Worm (Caenorhabditis elegans) whole organism, late embryonic: ENCODE data around the gene gcy-7.
"Not testable (repeated sequence)": the region's sequence is repeated elsewhere in the genome, so short reads cannot be mapped to it uniquely, and the experiment has no call there.

ENCODE experiments used
- C08G9.2 ChIP-seq: sonication (generic microtip); optimal IDR thresholded peaks from 2 replicates; lab custom pipeline; 2016; ENCODE audit warnings: mild to moderate bottlenecking, missing genetic modification characterization, moderate library complexity, missing compliant biosample characterization
- F13H6.1 ChIP-seq: sonication (generic microtip); optimal IDR thresholded peaks from 2 replicates; lab custom pipeline; 2016; ENCODE audit warnings: missing genetic modification characterization, missing compliant biosample characterization
- K02D7.2 ChIP-seq: sonication (generic microtip); optimal IDR thresholded peaks from 2 replicates; lab custom pipeline; 2017; ENCODE audit warnings: mild to moderate bottlenecking, missing genetic modification characterization, missing compliant biosample characterization
- ama-1 ChIP-seq: fragments of 150-350 bp; optimal IDR thresholded peaks from 2 replicates; lab custom pipeline; 2014
- ceh-2 ChIP-seq: sonication (generic microtip); optimal IDR thresholded peaks from 2 replicates; lab custom pipeline; 2016; ENCODE audit warnings: missing genotype, missing genetic modification characterization, missing compliant biosample characterization
- ceh-31 ChIP-seq: sonication (generic microtip); optimal IDR thresholded peaks from 2 replicates; lab custom pipeline; 2016; ENCODE audit warnings: missing genetic modification characterization, missing compliant biosample characterization
- ceh-34 ChIP-seq: sonication (generic microtip); optimal IDR thresholded peaks from 2 replicates; lab custom pipeline; 2016; ENCODE audit warnings: mild to moderate bottlenecking, missing genetic modification characterization, missing compliant biosample characterization
- ceh-45 ChIP-seq: fragments of 200-800 bp; sonication (Bioruptor generic); IDR thresholded peaks from 2 replicates; pipeline ENCODE4 v1.3.6; 2022; ENCODE audit warnings: missing genetic modification reagents, missing genetic modification characterization, missing compliant biosample characterization
- ceh-48 ChIP-seq: sonication (generic microtip); optimal IDR thresholded peaks from 2 replicates; lab custom pipeline; 2016; ENCODE audit warnings: missing genetic modification characterization, inconsistent platforms, missing compliant biosample characterization
- elt-2 ChIP-seq: sonication (generic microtip); optimal IDR thresholded peaks from 2 replicates; lab custom pipeline; 2016; ENCODE audit warnings: missing genetic modification reagents, missing genetic modification characterization, missing compliant biosample characterization
- fax-1 ChIP-seq: sonication (generic microtip); optimal IDR thresholded peaks from 2 replicates; lab custom pipeline; 2016; ENCODE audit warnings: missing genotype, missing genetic modification characterization, missing compliant biosample characterization
- fkh-10 ChIP-seq: fragments of 150-350 bp; optimal IDR thresholded peaks from 2 replicates; lab custom pipeline; 2014; ENCODE audit warnings: missing biosample characterization, missing genetic modification reagents, missing genetic modification characterization
- fkh-6 ChIP-seq: sonication (generic microtip); optimal IDR thresholded peaks from 2 replicates; lab custom pipeline; 2016; ENCODE audit warnings: missing genetic modification characterization, missing compliant biosample characterization
- hlh-15 ChIP-seq: sonication (generic microtip); optimal IDR thresholded peaks from 2 replicates; lab custom pipeline; 2016; ENCODE audit warnings: missing genetic modification characterization, missing compliant biosample characterization
- hlh-6 ChIP-seq: sonication (generic microtip); optimal IDR thresholded peaks from 2 replicates; lab custom pipeline; 2016; ENCODE audit warnings: missing genotype, missing genetic modification characterization, missing compliant biosample characterization
- hlh-8 ChIP-seq: sonication (generic microtip); optimal IDR thresholded peaks from 2 replicates; lab custom pipeline; 2016; ENCODE audit warnings: missing genotype, missing genetic modification characterization, missing compliant biosample characterization
- lim-6 ChIP-seq: sonication (generic microtip); optimal IDR thresholded peaks from 2 replicates; lab custom pipeline; 2016; ENCODE audit warnings: missing genetic modification characterization, missing compliant biosample characterization
- mec-3 ChIP-seq: sonication (generic microtip); optimal IDR thresholded peaks from 2 replicates; lab custom pipeline; 2016; ENCODE audit warnings: borderline replicate concordance, missing genetic modification characterization, missing compliant biosample characterization
- nhr-232 ChIP-seq: sonication (generic microtip); optimal IDR thresholded peaks from 2 replicates; lab custom pipeline; 2016; ENCODE audit warnings: missing genetic modification characterization, missing compliant biosample characterization
- odd-2 ChIP-seq: sonication (generic microtip); optimal IDR thresholded peaks from 2 replicates; lab custom pipeline; 2017; ENCODE audit warnings: antibody characterized with exemption, mild to moderate bottlenecking, missing genetic modification characterization, missing compliant biosample characterization
- pat-9 ChIP-seq: fragments of 200-800 bp; sonication (Bioruptor generic); optimal IDR thresholded peaks from 2 replicates; lab custom pipeline; 2018; ENCODE audit warnings: mild to moderate bottlenecking, missing genetic modification characterization, moderate library complexity, missing compliant biosample characterization
- pax-1 ChIP-seq: fragments of 150-350 bp; optimal IDR thresholded peaks from 2 replicates; lab custom pipeline; 2014; ENCODE audit warnings: missing biosample characterization, missing genetic modification characterization
- pha-2 ChIP-seq: sonication (generic microtip); optimal IDR thresholded peaks from 2 replicates; lab custom pipeline; 2017; ENCODE audit warnings: mild to moderate bottlenecking, missing genetic modification characterization, missing compliant biosample characterization
- pha-4 ChIP-seq: fragments of 150-350 bp; optimal IDR thresholded peaks from 2 replicates; lab custom pipeline; 2018; ENCODE audit warnings: missing biosample characterization, missing genetic modification reagents, missing genetic modification characterization
- pros-1 ChIP-seq: fragments of 150-350 bp; optimal IDR thresholded peaks from 2 replicates; lab custom pipeline; 2014; ENCODE audit warnings: missing biosample characterization, missing genetic modification reagents, missing genetic modification characterization
- rnt-1 ChIP-seq: sonication (generic microtip); optimal IDR thresholded peaks from 2 replicates; lab custom pipeline; 2016; ENCODE audit warnings: missing genetic modification characterization, missing compliant biosample characterization
- tbx-7 ChIP-seq: sonication (generic microtip); optimal IDR thresholded peaks from 2 replicates; lab custom pipeline; 2016; ENCODE audit warnings: missing genotype, missing genetic modification characterization, missing compliant biosample characterization
- unc-3 ChIP-seq, 2 experiments: fragments of 200-800 bp in 1 of 2; sonication (Bioruptor generic) in 1 of 2; sonication (generic microtip) in 1 of 2; conservative IDR thresholded peaks in 1 of 2; optimal IDR thresholded peaks in 1 of 2; 2 replicates each; pipeline versions ENCODE4 v1.3.6 to Lab custom; 2016 to 2022; ENCODE audit warnings: missing compliant biosample characterization in 2 of 2, missing genetic modification characterization in 2 of 2, missing genetic modification reagents in 1 of 2
- unc-42 ChIP-seq: sonication (generic microtip); optimal IDR thresholded peaks from 2 replicates; lab custom pipeline; 2016; ENCODE audit warnings: missing genotype, missing genetic modification characterization, missing compliant biosample characterization
- unc-55 ChIP-seq: sonication (generic microtip); optimal IDR thresholded peaks from 2 replicates; lab custom pipeline; 2017; ENCODE audit warnings: missing biosample characterization, missing genetic modification reagents, missing genetic modification characterization
- unc-86 ChIP-seq: sonication (generic microtip); optimal IDR thresholded peaks from 2 replicates; lab custom pipeline; 2016; ENCODE audit warnings: missing genetic modification characterization, missing compliant biosample characterization

gcy-7 gene

ce11 chrV:8428585-8429414 lies 41.6 kb downstream of the gcy-7 start:
- peak; percentile 21 for TF ChIP-seq ceh-31 (tag; lab: Kevin White, UChicago)
- peak; percentile 56 for TF ChIP-seq unc-42 (tag; lab: Kevin White, UChicago)
- TF ChIP-seq pha-2, result no peak
- no peak for TF ChIP-seq K02D7.2 (tag; lab: Kevin White, UChicago)
- TF ChIP-seq unc-55 (GFP tag; lab: Kevin White, UChicago), result peak; percentile 28
- TF ChIP-seq fax-1 (tag; lab: Kevin White, UChicago), result no peak
- no peak for TF ChIP-seq ceh-2 (tag; lab: Kevin White, UChicago)
- no peak for TF ChIP-seq tbx-7 (tag; lab: Kevin White, UChicago)
- TF ChIP-seq ama-1 (lab: Kevin White, UChicago), result no peak
- peak; percentile 14 for TF ChIP-seq pros-1 (tag; lab: Kevin White, UChicago)
- no peak for TF ChIP-seq hlh-6 (tag; lab: Kevin White, UChicago)
- TF ChIP-seq hlh-8 (tag; lab: Kevin White, UChicago), result no peak
- no peak for TF ChIP-seq ceh-34 (tag; lab: Kevin White, UChicago)

- TF ChIP-seq unc-3 (GFP tag; conservative IDR thresholded peaks at IDR 0.05; lab: Robert Waterston, UW), result peak; percentile 50
- not testable (repeated sequence) for TF ChIP-seq unc-3 (tag; optimal IDR thresholded peaks at IDR 0.05; lab: Kevin White, UChicago)
- 0 out of 2 replicates have a peak, but pooled peaks have one; percentile 18 for TF ChIP-seq ceh-45
- TF ChIP-seq, all 69 proteins: peak for 2; not testable (repeated sequence) for 67
Measured at ce11 chrV:8431295-8431694, 44.1 kb downstream of the gcy-7 start.

DNA sequence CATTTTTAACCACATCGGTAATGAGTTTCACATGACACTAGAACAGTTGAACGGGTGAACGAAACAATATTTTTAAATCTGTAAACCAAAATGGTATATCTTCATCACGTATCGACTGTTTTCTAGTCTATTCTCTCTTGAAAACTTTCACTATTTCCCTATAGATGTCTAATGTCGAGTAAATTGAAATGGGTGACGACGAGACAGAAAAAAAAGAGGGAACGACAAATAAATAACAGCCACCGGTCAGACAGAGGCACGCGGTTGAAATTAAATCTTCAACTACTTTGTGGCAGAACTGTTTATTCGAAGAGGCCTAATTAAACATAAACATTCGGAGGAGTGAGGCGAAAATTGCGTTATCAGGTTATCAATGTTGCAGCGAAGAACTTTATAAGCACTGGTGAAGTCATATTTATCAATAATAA lies 47.3 kb downstream of the gcy-7 start:
- TF ChIP-seq pax-1 (tag; lab: Kevin White, UChicago) (no peak), pat-9 (tag; lab: Kevin White, UChicago) (no peak), fkh-6 (tag; lab: Kevin White, UChicago) (no peak), odd-2 (no peak), mec-3 (no peak), elt-2 (tag; lab: Kevin White, UChicago) (peak; percentile 31), rnt-1 (tag; lab: Kevin White, UChicago) (no peak), nhr-232 (tag; lab: Kevin White, UChicago) (no peak)

DNA sequence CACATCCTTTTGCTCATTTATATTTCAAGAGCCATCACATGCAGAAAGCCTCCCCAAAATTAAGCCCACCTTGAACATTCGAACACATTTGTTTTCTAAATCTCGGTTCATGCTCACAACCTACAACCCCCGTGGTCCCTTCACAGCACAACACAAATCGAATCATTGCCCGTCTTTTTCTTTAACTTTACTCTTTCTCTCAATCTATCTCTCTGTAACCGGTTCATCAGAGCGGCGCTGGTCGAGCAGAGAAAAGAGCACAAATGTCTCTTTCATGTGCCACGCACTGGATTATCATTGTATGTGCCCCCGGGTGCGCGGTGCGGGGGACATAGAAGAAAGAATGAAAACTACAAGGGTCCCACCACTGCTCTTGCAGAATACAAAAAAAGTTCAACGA lies 48.1 kb downstream of the gcy-7 start:
- TF ChIP-seq pax-1 (tag; lab: Kevin White, UChicago) (no peak), F13H6.1 (tag; lab: Kevin White, UChicago) (no peak), C08G9.2 (tag; lab: Kevin White, UChicago) (no peak), unc-42 (tag; lab: Kevin White, UChicago) (peak; percentile 79)
- TF ChIP-seq, all 69 proteins: peak for 1

DNA sequence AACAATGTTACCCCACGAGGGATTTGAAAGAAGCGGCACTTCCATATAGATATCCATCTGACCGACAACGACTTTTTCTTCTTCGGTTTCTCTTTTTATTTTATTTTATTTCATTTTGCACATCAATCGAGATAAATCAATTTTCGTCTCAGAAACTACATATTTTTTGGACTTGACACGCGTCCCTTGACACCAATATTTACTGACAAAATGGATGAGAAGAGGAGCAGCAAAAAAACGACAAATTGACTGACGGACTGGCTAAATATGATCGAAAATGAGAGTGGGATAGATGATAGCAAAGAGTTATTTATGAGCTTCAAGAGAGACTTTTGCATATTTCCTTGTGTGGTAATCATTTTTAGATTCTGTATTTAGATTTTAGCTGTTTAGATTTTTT lies 50.2 kb downstream of the gcy-7 start:
- TF ChIP-seq hlh-15 (no peak), unc-86 (tag; lab: Kevin White, UChicago) (no peak), lim-6 (tag; lab: Kevin White, UChicago) (no peak), F13H6.1 (tag; lab: Kevin White, UChicago) (no peak), pha-4 (tag; lab: Kevin White, UChicago) (no peak), fkh-10 (GFP tag; lab: Kevin White, UChicago) (no peak), ceh-48 (tag; lab: Kevin White, UChicago) (no peak)
